Fruit fly (Drosophila melanogaster) whole organism: ENCODE results near the gene CG11858.

Source experiments
- CG8478 ChIP-seq: fragments of >200 bp; optimal IDR thresholded peaks from 2 replicates; lab custom pipeline; 2018; ENCODE audit warnings: inconsistent platforms
- Dll ChIP-seq: fragments of >200 bp; optimal IDR thresholded peaks from 2 replicates; lab custom pipeline; 2017
- EcR ChIP-seq, 2 experiments: fragments of >200 bp; optimal IDR thresholded peaks; 2 replicates each; lab custom pipeline; 2017; ENCODE audit warnings: missing biosample characterization in 2 of 2, missing genetic modification characterization in 2 of 2, missing genetic modification reagents in 2 of 2
- pan ChIP-seq: fragments of >200 bp; optimal IDR thresholded peaks from 2 replicates; lab custom pipeline; 2017
- psq ChIP-seq: fragments of >200 bp; optimal IDR thresholded peaks from 2 replicates; lab custom pipeline; 2017
- usp ChIP-seq: fragments of >200 bp; optimal IDR thresholded peaks from 2 replicates; lab custom pipeline; 2017; ENCODE audit warnings: missing biosample characterization, missing genetic modification characterization, mixed read lengths

CG11858 gene

DNA sequence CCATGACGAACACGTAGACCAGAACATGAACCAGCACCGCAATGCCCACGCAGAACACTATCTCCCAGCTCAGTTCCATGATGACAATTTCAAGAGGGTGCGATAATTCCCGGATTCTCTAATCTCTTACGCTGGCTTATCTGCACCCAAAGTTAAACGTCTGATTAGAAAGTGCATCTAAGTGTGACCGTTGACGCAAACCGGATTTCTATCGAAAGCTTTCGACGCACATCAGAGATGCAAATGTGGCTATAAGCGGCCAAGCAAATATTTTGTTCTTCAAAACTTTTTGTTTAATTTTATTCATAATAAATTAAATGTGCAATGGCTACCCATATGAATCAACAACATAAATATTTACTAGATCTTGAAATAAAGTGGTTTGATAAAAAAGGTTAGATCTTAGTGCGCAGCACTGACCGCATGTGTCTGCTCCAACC, at the start of gene CG11858, which contains the start of gene Kdsr:
Gene CG11858 (plus strand): TSS at position 420 of the 440 bp plus-strand sequence.
Gene Kdsr (minus strand): TSS at position 177 of the 440 bp plus-strand sequence.
- no peak for TF ChIP-seq pan
- no peak for TF ChIP-seq Dll (lab: Kevin White, UChicago)
- no peak for TF ChIP-seq EcR (GFP tag; optimal IDR thresholded peaks at IDR 0.05; lab: Kevin White, UChicago)
- no peak for TF ChIP-seq usp (GFP tag; lab: Kevin White, UChicago)
- no peak for TF ChIP-seq CG8478
- TF ChIP-seq psq (lab: Kevin White, UChicago): no peak

DNA sequence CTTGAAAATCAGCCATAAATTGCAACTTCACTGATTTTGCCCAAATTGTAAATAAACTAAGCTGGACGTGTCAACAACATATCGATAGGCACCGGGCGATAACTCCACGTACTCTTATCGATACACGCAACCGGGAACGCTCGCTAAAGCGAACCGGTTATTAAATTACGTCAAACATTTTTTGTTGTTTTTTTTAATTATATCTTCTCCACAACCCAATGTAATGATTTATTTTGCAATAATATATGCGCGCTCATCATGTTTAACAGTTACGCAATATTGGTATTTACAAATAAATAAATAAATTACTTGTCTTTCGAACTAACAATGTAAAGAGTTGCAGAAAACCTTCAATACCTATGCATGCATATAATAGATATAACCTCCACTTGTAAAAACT, 47.4 kb upstream of the CG11858 start, which contains the start of gene Saysd1:
Gene Saysd1 (minus strand): TSS at position 66 of the 400 bp plus-strand sequence.
- TF ChIP-seq psq (lab: Kevin White, UChicago) (no peak), usp (GFP tag; lab: Kevin White, UChicago) (no peak), CG8478 (no peak), Dll (lab: Kevin White, UChicago) (no peak), EcR (GFP tag; optimal IDR thresholded peaks at IDR 0.05; lab: Kevin White, UChicago) (no peak), pan (no peak)

DNA sequence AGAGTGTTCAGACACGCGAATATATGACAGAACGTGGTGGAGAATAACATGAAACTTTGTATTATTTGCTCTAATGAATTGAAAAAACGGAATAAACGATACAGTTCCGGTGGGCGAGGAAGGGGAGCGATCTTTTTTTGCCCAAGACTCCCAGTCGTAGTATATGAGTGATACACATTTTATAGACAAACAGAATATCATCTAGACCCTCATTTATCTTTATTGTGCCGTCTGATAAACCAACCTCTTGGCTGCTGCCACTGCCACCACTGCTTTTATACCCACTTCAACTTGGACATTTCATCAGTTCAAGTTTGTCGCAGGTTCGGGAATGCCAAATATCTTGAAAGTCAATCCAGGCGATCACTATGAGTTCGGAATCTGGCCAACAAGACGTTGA, 46.5 kb upstream of the CG11858 start, which contains the start of gene CG31106:
Gene CG31106 (plus strand): TSS at position 301 of the 400 bp plus-strand sequence.
- no peak for TF ChIP-seq psq (lab: Kevin White, UChicago)
- no peak for TF ChIP-seq usp (GFP tag; lab: Kevin White, UChicago)
- no peak for TF ChIP-seq CG8478
- no peak for TF ChIP-seq Dll (lab: Kevin White, UChicago)
- TF ChIP-seq EcR (GFP tag; optimal IDR thresholded peaks at IDR 0.05; lab: Kevin White, UChicago): no peak
- TF ChIP-seq pan: no peak

DNA sequence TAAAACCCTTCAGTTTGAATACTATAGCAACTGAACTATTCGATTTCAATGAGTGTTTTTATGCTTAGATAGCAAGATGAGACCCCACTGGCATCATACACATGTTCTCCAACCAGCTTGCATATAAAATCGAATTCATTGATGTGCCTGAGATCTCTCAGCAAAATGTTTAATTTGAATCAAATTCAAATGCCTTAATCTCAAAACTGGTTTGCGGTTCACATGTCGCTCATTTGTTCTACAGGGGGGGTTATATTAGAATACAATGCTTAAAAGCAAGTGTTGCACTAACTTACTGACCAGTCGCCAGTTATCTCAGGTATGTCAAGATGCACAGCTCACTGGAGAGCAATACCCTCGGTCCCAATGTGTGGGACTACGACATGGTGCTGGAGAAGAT, 43.5 kb upstream of the CG11858 start, which contains the start of gene CG31103:
Gene CG31103 (plus strand): TSS at position 301 of the 400 bp plus-strand sequence.
- no peak for TF ChIP-seq usp (GFP tag; lab: Kevin White, UChicago)

DNA sequence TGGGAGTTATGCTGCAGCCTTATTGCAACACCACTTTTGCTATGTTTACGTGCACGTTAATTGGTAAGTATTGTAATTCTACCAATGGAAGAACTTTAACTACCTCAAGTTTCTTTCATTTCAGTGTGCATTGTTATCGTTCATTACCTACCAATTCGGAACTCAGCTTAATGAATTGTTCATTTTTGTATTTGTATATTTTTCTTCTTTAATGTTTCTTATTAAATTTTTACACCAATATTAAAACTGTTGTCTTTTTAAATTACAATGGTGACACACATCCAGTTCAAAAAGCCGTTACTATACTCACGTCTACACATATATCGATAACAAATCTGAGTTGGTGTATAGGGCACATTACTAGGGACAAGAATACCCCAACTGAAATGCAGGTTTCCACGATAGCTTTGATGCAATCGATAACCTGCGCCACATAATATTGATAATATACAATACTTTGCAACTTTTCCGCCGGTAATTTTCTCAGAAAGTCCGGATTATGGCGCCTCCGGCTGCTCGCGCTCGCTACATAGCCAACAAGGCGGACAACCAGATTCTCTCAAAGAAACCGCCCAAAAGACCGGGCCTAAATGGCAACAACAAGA, 41.2 kb upstream of the CG11858 start, which contains the start of gene Alg9:
Gene Alg9 (plus strand): TSS at position 387 of the 605 bp plus-strand sequence.
- TF ChIP-seq Dll (lab: Kevin White, UChicago) (no peak), CG8478 (no peak), pan (no peak), EcR (GFP tag; optimal IDR thresholded peaks at IDR 0.05; lab: Kevin White, UChicago) (no peak), usp (GFP tag; lab: Kevin White, UChicago) (no peak), psq (lab: Kevin White, UChicago) (no peak)

DNA sequence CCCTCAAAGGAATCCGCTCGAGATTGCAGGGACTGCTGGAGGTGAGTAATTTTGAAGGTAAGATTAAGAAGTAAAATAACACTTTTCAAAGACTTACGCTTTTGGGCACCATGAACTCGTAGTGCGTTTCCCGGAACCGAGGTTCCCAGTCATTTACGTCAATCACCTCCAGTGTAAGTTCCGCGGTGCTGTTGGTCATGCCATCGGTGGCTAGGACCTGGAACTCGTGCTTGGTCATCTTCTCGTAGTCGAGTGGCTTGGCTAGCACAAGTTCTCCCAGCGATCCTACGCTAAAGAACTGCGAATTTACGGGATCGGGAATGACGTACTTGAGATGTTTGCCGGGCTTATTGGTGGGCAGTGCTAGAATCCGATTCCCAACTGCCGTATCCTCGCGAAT, 37.1 kb upstream of the CG11858 start:
- no peak for TF ChIP-seq Dll (lab: Kevin White, UChicago)
- no peak for TF ChIP-seq usp (GFP tag; lab: Kevin White, UChicago)
- no peak for TF ChIP-seq psq (lab: Kevin White, UChicago)

DNA sequence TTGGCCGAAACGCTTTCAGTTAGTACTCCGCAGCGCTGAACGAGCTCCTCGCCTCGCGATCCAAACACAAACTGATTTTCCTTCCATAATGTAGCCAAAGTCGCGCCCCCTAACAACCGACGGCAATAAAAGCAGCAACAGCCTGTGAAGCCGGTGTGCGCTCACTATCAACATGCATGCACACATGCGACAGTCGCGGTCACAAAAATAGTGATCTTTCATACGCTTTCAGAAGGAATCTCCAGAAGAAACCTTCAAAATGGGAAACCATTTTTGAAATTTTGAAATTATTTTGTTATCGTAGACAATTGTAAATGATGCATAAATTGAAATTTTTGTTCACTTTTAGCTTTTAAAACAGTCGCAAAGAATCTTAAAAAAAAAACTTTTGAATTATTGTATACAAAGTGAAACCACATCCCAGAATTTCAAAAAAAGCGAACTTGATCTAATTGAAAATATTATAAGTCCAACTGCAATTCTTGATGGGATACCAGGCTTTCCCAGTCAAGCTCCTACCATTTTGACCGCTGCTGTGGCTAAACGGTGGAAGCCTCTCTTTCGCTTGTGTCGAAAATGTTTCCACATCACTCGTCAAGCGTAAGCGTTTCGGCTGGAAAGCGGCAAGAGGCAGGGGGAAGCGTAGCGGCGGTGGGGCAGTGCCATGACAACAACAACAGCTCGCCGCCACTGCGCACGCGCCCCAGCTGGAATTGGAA, 30.1 kb upstream of the CG11858 start, which contains the start of gene Cad96Cb:
Gene Cad96Cb (minus strand): TSS at position 51 of the 719 bp plus-strand sequence.
- TF ChIP-seq usp (GFP tag; lab: Kevin White, UChicago) (no peak), Dll (lab: Kevin White, UChicago) (no peak), CG8478 (no peak), EcR (GFP tag; optimal IDR thresholded peaks at IDR 0.05; lab: Kevin White, UChicago) (no peak), pan (no peak), psq (lab: Kevin White, UChicago) (no peak)

DNA sequence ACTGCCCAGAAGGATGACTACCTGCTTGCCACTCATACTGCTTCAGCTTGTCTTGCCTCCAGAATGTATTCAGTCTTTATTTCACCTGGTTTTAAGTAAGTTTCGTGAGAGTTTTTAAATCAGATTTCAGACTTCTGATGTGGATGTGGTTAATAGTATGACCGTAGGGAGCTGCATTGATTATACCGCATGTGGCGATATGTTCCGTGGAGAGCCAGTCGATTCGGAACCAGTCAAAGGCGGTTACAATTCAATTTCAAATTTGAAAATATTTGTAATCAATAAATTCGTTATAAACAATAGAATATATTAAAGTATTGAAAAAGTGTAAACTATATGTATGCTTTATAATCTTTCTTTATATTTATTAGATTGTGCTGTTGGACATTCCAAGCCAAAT, 27.2 kb upstream of the CG11858 start, which contains the start of gene Sil1:
Gene Sil1 (minus strand): TSS at position 168 of the 400 bp plus-strand sequence.
- TF ChIP-seq psq (lab: Kevin White, UChicago) (no peak), pan (no peak), EcR (GFP tag; optimal IDR thresholded peaks at IDR 0.05; lab: Kevin White, UChicago) (no peak), usp (GFP tag; lab: Kevin White, UChicago) (no peak), Dll (lab: Kevin White, UChicago) (no peak)

DNA sequence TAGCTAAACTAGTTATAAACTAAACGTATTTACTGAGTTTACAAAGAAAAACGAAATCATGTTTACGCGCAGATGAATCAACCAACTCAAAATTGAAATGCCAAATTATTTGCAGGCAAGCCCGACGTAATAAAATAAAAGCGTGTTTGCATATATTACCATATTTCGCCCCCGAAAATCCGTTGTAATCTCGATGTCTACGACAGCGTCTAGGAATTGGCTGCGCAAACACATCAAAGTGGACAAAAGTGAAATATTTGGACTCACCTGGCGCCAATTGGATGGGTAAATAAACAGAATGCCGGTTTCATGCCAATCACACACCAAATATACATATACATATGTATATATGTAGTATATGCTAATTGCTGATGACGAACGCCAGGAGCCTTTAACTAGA, 26.4 kb upstream of the CG11858 start:
- TF ChIP-seq usp (GFP tag; lab: Kevin White, UChicago) (no peak), CG8478 (no peak), Dll (lab: Kevin White, UChicago) (no peak), psq (lab: Kevin White, UChicago) (no peak), EcR (GFP tag; optimal IDR thresholded peaks at IDR 0.05; lab: Kevin White, UChicago) (no peak), pan (no peak)

DNA sequence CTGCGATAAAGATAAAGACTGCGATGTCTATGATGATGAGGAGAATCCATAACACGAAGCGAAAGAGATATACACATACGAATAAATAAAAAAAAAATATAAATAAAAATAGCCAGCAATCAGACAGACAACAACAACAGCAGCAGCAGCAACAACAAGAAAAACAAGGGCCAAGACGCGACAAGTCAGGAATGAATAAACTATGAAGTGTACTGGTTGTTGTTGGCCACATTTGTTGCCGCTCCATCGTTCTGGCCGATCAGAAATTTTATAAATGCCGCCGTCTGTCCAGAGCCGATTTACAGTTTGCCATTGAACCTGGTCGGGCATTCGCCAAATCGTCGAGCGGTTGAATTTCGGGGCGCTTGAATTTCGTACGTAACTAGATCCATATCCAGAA, 25.2 kb upstream of the CG11858 start, which contains the start of gene Jhbp7:
Gene Jhbp7 (plus strand): TSS at position 301 of the 400 bp plus-strand sequence.
- TF ChIP-seq Dll (lab: Kevin White, UChicago) (no peak), CG8478 (no peak), usp (GFP tag; lab: Kevin White, UChicago) (no peak), EcR (GFP tag; optimal IDR thresholded peaks at IDR 0.05; lab: Kevin White, UChicago) (no peak), pan (no peak), psq (lab: Kevin White, UChicago) (no peak)

DNA sequence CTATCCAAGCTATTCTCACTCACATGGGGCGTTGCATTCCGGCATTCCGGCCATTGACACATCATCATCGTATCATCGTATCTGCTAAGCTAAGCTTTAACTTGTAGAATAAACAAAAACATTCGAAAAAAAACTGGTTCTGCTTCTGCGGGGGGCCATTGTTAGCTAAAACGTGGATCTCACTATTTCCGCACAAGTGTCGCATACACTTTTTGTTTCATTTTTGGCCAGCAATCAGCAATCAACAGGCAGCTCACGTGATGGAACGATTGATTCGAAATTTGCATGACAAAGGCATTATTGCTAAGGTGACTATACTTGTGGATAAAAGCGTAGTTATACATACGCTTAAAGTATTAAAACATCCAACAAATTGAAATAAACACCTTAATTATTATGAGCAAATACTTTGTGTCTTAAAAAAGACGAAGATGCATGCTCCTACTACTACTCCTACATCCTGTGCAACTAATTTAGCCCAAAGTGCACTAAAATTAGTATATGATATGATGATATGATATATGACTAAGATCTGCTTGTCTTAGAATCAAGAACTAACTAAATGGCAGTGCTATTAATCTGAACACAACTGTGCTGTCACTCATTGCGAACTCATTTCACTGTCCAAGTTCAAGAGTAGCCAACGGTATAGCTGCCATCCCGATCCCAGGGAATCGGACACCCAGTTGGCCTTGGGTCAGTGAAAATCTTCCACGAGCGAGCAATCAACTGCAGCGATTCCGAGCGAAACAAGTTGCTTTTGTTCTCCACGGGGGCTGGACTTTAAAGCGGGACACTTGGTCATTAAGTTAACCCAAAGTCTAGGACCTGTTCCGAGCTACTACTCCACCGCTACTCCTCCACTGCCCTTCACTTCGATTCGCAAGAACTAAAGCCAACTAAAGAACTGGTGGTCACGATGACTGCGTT, 23.5 kb upstream of the CG11858 start:
- TF ChIP-seq pan (no peak), usp (GFP tag; lab: Kevin White, UChicago) (no peak), CG8478 (no peak), psq (lab: Kevin White, UChicago) (no peak), EcR (GFP tag; optimal IDR thresholded peaks at IDR 0.05; lab: Kevin White, UChicago) (no peak), Dll (lab: Kevin White, UChicago) (no peak)
